Worm (Caenorhabditis elegans) whole organism, L1 larva: ENCODE measurements around the gene swm-1.
A peak's percentile ranks its signal among the peaks of the same experiment; 100 is the strongest.

Experiments
- C04F5.9 ChIP-seq: sonication (generic microtip); optimal IDR thresholded peaks from 2 replicates; lab custom pipeline; 2016; ENCODE audit warnings: missing genetic modification characterization, missing compliant biosample characterization
- C16A3.4 ChIP-seq: fragments of 150-350 bp; optimal IDR thresholded peaks from 2 replicates; lab custom pipeline; 2014; ENCODE audit warnings: missing biosample characterization, missing genetic modification characterization
- C34B4.2 ChIP-seq: sonication (generic microtip); optimal IDR thresholded peaks from 2 replicates; lab custom pipeline; 2017; ENCODE audit warnings: mild to moderate bottlenecking, missing genetic modification characterization, missing compliant biosample characterization
- F16B12.6 ChIP-seq: fragments of 150-350 bp; optimal IDR thresholded peaks from 2 replicates; lab custom pipeline; 2014; ENCODE audit warnings: missing biosample characterization, missing genetic modification characterization
- Y116A8C.19 ChIP-seq: sonication (generic microtip); optimal IDR thresholded peaks from 2 replicates; lab custom pipeline; 2016; ENCODE audit warnings: missing compliant biosample characterization, missing genetic modification characterization, borderline replicate concordance
- aly-2 ChIP-seq: fragments of 150-350 bp; optimal IDR thresholded peaks from 2 replicates; lab custom pipeline; 2014; ENCODE audit warnings: missing biosample characterization, missing genetic modification characterization
- ama-1 ChIP-seq: fragments of 150-350 bp; optimal IDR thresholded peaks from 2 replicates; lab custom pipeline; 2014
- blmp-1 ChIP-seq: fragments of 150-350 bp; optimal IDR thresholded peaks from 2 replicates; lab custom pipeline; 2014; ENCODE audit warnings: missing biosample characterization, missing genetic modification characterization
- ceh-63 ChIP-seq: fragments of 200-800 bp; sonication (Bioruptor generic); optimal IDR thresholded peaks from 2 replicates; lab custom pipeline; 2018; ENCODE audit warnings: mild to moderate bottlenecking, missing genetic modification characterization, missing compliant biosample characterization
- ceh-8 ChIP-seq: fragments of 200-800 bp; sonication (Bioruptor generic); optimal IDR thresholded peaks from 2 replicates; lab custom pipeline; 2018; ENCODE audit warnings: mild to moderate bottlenecking, missing genetic modification characterization, moderate library complexity, missing compliant biosample characterization
- ceh-82 ChIP-seq, 3 experiments: fragments of 150-350 bp in 1 of 3; sonication (generic microtip) in 2 of 3; optimal IDR thresholded peaks; 2 replicates each; lab custom pipeline; 2014 to 2017; ENCODE audit warnings: missing biosample characterization in 3 of 3, missing genetic modification characterization in 3 of 3
- ceh-88 ChIP-seq: fragments of 200-800 bp; sonication (Bioruptor generic); IDR thresholded peaks from 2 replicates; pipeline ENCODE4 v1.3.6; 2022; ENCODE audit warnings: missing genetic modification characterization, missing compliant biosample characterization
- ces-1 ChIP-seq: fragments of 150-350 bp; optimal IDR thresholded peaks from 2 replicates; lab custom pipeline; 2014; ENCODE audit warnings: missing biosample characterization, missing genetic modification reagents, missing genetic modification characterization
- dsc-1 ChIP-seq: sonication (generic microtip); optimal IDR thresholded peaks from 2 replicates; lab custom pipeline; 2016; ENCODE audit warnings: mild to moderate bottlenecking, missing genetic modification characterization, missing compliant biosample characterization
- efl-1 ChIP-seq, 4 experiments: fragments of 150-350 bp; optimal IDR thresholded peaks in 3 of 4; peaks in 1 of 4; 1 replicate in 1 of 4; 2 replicates in 3 of 4; lab custom pipeline; 2014; ENCODE audit warnings: missing biosample characterization in 2 of 4, missing genetic modification characterization in 2 of 4, missing genetic modification reagents in 2 of 4
- efl-3 ChIP-seq: fragments of 200-800 bp; sonication (Bioruptor generic); optimal IDR thresholded peaks from 2 replicates; lab custom pipeline; 2018; ENCODE audit warnings: mild to moderate bottlenecking, missing genetic modification characterization, missing compliant biosample characterization
- egl-27 ChIP-seq, 2 experiments: fragments of 150-350 bp in 1 of 2; sonication (generic microtip); optimal IDR thresholded peaks; 3 replicates each; lab custom pipeline; 2017 to 2018; ENCODE audit warnings: missing biosample characterization in 2 of 2, missing genetic modification characterization in 2 of 2, missing genetic modification reagents in 2 of 2
- elt-3 ChIP-seq, 6 experiments: fragments of 150-350 bp in 1 of 6; sonication (generic microtip); optimal IDR thresholded peaks; 2 replicates each; lab custom pipeline; 2017 to 2018; ENCODE audit warnings: missing biosample characterization in 6 of 6, missing genetic modification characterization in 6 of 6, inconsistent platforms in 1 of 6
- fkh-10 ChIP-seq: sonication (generic microtip); optimal IDR thresholded peaks from 2 replicates; lab custom pipeline; 2017; ENCODE audit warnings: missing biosample characterization, missing genetic modification reagents, missing genetic modification characterization
- fkh-8 ChIP-seq: sonication (generic microtip); optimal IDR thresholded peaks from 2 replicates; lab custom pipeline; 2016; ENCODE audit warnings: mild to moderate bottlenecking, missing genetic modification characterization, missing compliant biosample characterization
- grh-1 ChIP-seq: fragments of 200-800 bp; sonication (Bioruptor generic); IDR thresholded peaks from 2 replicates; pipeline ENCODE4 v1.3.6; 2022; ENCODE audit warnings: missing genetic modification reagents, missing genetic modification characterization, missing compliant biosample characterization
- hlh-17 ChIP-seq: fragments of 200-800 bp; sonication (Bioruptor generic); optimal IDR thresholded peaks from 2 replicates; lab custom pipeline; 2018; ENCODE audit warnings: missing genetic modification characterization, mild to moderate bottlenecking, missing compliant biosample characterization, moderate library complexity, borderline replicate concordance
- hlh-4 ChIP-seq: sonication (generic microtip); optimal IDR thresholded peaks from 2 replicates; lab custom pipeline; 2016; ENCODE audit warnings: mild to moderate bottlenecking, missing genetic modification characterization, missing compliant biosample characterization
- lin-14 ChIP-seq: fragments of 200-800 bp; sonication (Bioruptor generic); optimal IDR thresholded peaks from 2 replicates; lab custom pipeline; 2018; ENCODE audit warnings: mild to moderate bottlenecking, missing genetic modification characterization, moderate library complexity, missing compliant biosample characterization
- lin-15B ChIP-seq: fragments of 150-350 bp; sonication (generic microtip); optimal IDR thresholded peaks from 3 replicates; lab custom pipeline; 2014; ENCODE audit warnings: missing biosample characterization, missing genetic modification characterization
- lir-3 ChIP-seq: sonication (generic microtip); optimal IDR thresholded peaks from 2 replicates; lab custom pipeline; 2016; ENCODE audit warnings: mild to moderate bottlenecking, missing genetic modification characterization, moderate library complexity, missing compliant biosample characterization; ENCODE audit not compliant: poor library complexity
- lsy-2 ChIP-seq, 2 experiments: fragments of 150-350 bp; optimal IDR thresholded peaks; 2 replicates each; lab custom pipeline; 2014; ENCODE audit warnings: missing biosample characterization in 2 of 2, missing genetic modification characterization in 2 of 2
- mab-9 ChIP-seq: fragments of 200-800 bp; sonication (Bioruptor generic); IDR thresholded peaks from 2 replicates; pipeline ENCODE4 v1.3.6; 2022; ENCODE audit warnings: missing genetic modification reagents, missing genetic modification characterization, missing compliant biosample characterization
- mdl-1 ChIP-seq, 2 experiments: fragments of 150-350 bp; optimal IDR thresholded peaks; 2 replicates each; lab custom pipeline; 2014 to 2017; ENCODE audit warnings: missing biosample characterization in 2 of 2, missing genetic modification characterization in 2 of 2, inconsistent platforms in 1 of 2
- mef-2 ChIP-seq: fragments of 150-350 bp; optimal IDR thresholded peaks from 2 replicates; lab custom pipeline; 2014; ENCODE audit warnings: missing biosample characterization, missing genetic modification characterization
- mep-1 ChIP-seq: fragments of 150-350 bp; optimal IDR thresholded peaks from 2 replicates; lab custom pipeline; 2014; ENCODE audit warnings: missing biosample characterization, missing genetic modification characterization
- nhr-11 ChIP-seq: fragments of 150-350 bp; optimal IDR thresholded peaks from 2 replicates; lab custom pipeline; 2014; ENCODE audit warnings: missing biosample characterization, missing genetic modification characterization
- nhr-12 ChIP-seq: sonication (generic microtip); optimal IDR thresholded peaks from 2 replicates; lab custom pipeline; 2017; ENCODE audit warnings: missing biosample characterization, missing genetic modification characterization
- nhr-19 ChIP-seq: fragments of 200-800 bp; sonication (Bioruptor generic); conservative IDR thresholded peaks from 2 replicates; pipeline ENCODE4 v1.3.6; 2022; ENCODE audit warnings: missing genetic modification characterization, missing compliant biosample characterization
- nhr-20 ChIP-seq: sonication (generic microtip); optimal IDR thresholded peaks from 2 replicates; lab custom pipeline; 2016; ENCODE audit warnings: mild to moderate bottlenecking, missing genetic modification characterization, missing compliant biosample characterization
- nhr-237 ChIP-seq: fragments of 150-350 bp; optimal IDR thresholded peaks from 2 replicates; lab custom pipeline; 2014; ENCODE audit warnings: missing biosample characterization, missing genetic modification characterization
- nhr-28 ChIP-seq: fragments of 150-350 bp; optimal IDR thresholded peaks from 2 replicates; lab custom pipeline; 2014; ENCODE audit warnings: missing biosample characterization, missing genetic modification characterization
- nhr-76 ChIP-seq: sonication (generic microtip); optimal IDR thresholded peaks from 2 replicates; lab custom pipeline; 2017; ENCODE audit warnings: missing biosample characterization, missing genetic modification characterization
- nhr-77 ChIP-seq: fragments of 150-350 bp; optimal IDR thresholded peaks from 2 replicates; lab custom pipeline; 2014; ENCODE audit warnings: missing biosample characterization, missing genetic modification characterization
- nhr-84 ChIP-seq: sonication (generic microtip); optimal IDR thresholded peaks from 2 replicates; lab custom pipeline; 2017; ENCODE audit warnings: missing biosample characterization, missing genetic modification characterization
- nhr-85 ChIP-seq: sonication (generic microtip); peaks from one replicate; lab custom pipeline; 2016; ENCODE audit warnings: missing genetic modification characterization, inconsistent platforms, missing compliant biosample characterization
- nhr-90 ChIP-seq: sonication (generic microtip); optimal IDR thresholded peaks from 2 replicates; lab custom pipeline; 2016; ENCODE audit warnings: mild to moderate bottlenecking, missing genetic modification characterization, missing compliant biosample characterization; ENCODE audit not compliant: poor library complexity
- pqm-1 ChIP-seq: sonication (generic microtip); optimal IDR thresholded peaks from 3 replicates; lab custom pipeline; 2017; ENCODE audit warnings: missing biosample characterization, missing genetic modification characterization
- skn-1 ChIP-seq: fragments of 150-350 bp; optimal IDR thresholded peaks from 2 replicates; lab custom pipeline; 2014; ENCODE audit warnings: missing biosample characterization, missing genetic modification characterization
- swsn-7 ChIP-seq: sonication (generic microtip); optimal IDR thresholded peaks from 2 replicates; lab custom pipeline; 2016; ENCODE audit warnings: missing genetic modification characterization, missing compliant biosample characterization
- tbx-2 ChIP-seq: sonication (generic microtip); optimal IDR thresholded peaks from 2 replicates; lab custom pipeline; 2016; ENCODE audit warnings: missing genetic modification characterization, missing compliant biosample characterization
- unc-130 ChIP-seq: fragments of 150-350 bp; optimal IDR thresholded peaks from 2 replicates; lab custom pipeline; 2017; ENCODE audit warnings: missing biosample characterization, missing genetic modification characterization, inconsistent platforms
- unc-30 ChIP-seq: sonication (generic microtip); optimal IDR thresholded peaks from 2 replicates; lab custom pipeline; 2017; ENCODE audit warnings: missing biosample characterization, missing genetic modification characterization
- unc-62 ChIP-seq: fragments of 150-350 bp; optimal IDR thresholded peaks from 2 replicates; lab custom pipeline; 2014; ENCODE audit warnings: missing biosample characterization, missing genetic modification reagents, missing genetic modification characterization
- unc-86 ChIP-seq: sonication (generic microtip); optimal IDR thresholded peaks from 2 replicates; lab custom pipeline; 2016; ENCODE audit warnings: missing genetic modification characterization, missing compliant biosample characterization
- vab-15 ChIP-seq: sonication (generic microtip); optimal IDR thresholded peaks from 2 replicates; lab custom pipeline; 2017; ENCODE audit warnings: missing genotype, mild to moderate bottlenecking, missing genetic modification characterization, missing compliant biosample characterization
- zag-1 ChIP-seq: fragments of 150-350 bp; optimal IDR thresholded peaks from 2 replicates; lab custom pipeline; 2014; ENCODE audit warnings: missing biosample characterization, missing genetic modification characterization
- ztf-11 ChIP-seq, 2 experiments: sonication (generic microtip); optimal IDR thresholded peaks; 2 replicates each; lab custom pipeline; 2016 to 2017; ENCODE audit warnings: missing genetic modification characterization in 2 of 2, missing biosample characterization in 1 of 2, missing compliant biosample characterization in 1 of 2
- ztf-4 ChIP-seq: fragments of 150-350 bp; optimal IDR thresholded peaks from 2 replicates; lab custom pipeline; 2014; ENCODE audit warnings: missing biosample characterization, missing genetic modification characterization

swm-1 gene

DNA sequence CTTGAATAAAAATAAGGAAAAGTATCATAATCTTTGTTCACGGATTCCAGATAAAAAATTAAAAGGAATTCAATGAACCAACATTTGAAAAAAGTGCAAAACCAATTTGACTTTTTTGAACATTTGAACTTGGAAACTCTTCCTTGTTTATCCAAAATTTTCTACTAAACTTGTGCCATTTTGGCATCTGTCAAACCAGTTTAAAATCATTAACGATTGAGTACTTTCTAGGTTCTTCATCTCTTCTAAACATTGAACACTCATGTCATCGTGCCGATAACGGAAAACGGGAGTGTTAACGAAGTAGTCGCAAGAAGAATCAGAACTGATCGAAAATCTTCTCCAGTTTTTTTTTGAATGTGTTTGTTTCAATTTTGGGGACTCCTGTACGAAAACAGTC, 29.6 kb upstream of the swm-1 start:
- TF ChIP-seq efl-1 (optimal IDR thresholded peaks at IDR 0.05; lab: Kevin White, UChicago) (no peak), efl-1 (GFP tag; optimal IDR thresholded peaks at IDR 0.05 in 1 of 2; lab: Kevin White, UChicago) (no peak), C04F5.9 (tag; lab: Kevin White, UChicago) (no peak), fkh-8 (no peak), F16B12.6 (no peak), nhr-85 (tag; lab: Kevin White, UChicago) (peak; percentile 80), fkh-10 (no peak), unc-130 (tag; lab: Kevin White, UChicago) (no peak), skn-1 (tag; lab: Kevin White, UChicago) (no peak), nhr-12 (tag; lab: Kevin White, UChicago) (no peak), dsc-1 (tag; lab: Kevin White, UChicago) (no peak), Y116A8C.19 (no peak), nhr-237 (tag; lab: Kevin White, UChicago) (no peak), egl-27 (tag; optimal IDR thresholded peaks at IDR 0.05; lab: Kevin White, UChicago) (no peak), unc-62 (GFP tag; lab: Kevin White, UChicago) (no peak), pqm-1 (tag; lab: Kevin White, UChicago) (no peak), lin-15B (tag; lab: Kevin White, UChicago) (no peak), nhr-11 (tag; lab: Kevin White, UChicago) (no peak), ceh-88 (GFP tag; lab: Robert Waterston, UW) (no peak), nhr-20 (tag; lab: Kevin White, UChicago) (peak; percentile 39), grh-1 (GFP tag; lab: Robert Waterston, UW) (peak; percentile 53), zag-1 (tag; lab: Kevin White, UChicago) (no peak), efl-3 (no peak), nhr-19 (GFP tag; lab: Robert Waterston, UW) (0 out of 2 replicates have a peak, but pooled peaks have one; percentile 23), unc-86 (tag; lab: Kevin White, UChicago) (no peak), swsn-7 (tag; lab: Kevin White, UChicago) (no peak), C34B4.2 (tag; lab: Kevin White, UChicago) (no peak), tbx-2 (tag; lab: Kevin White, UChicago) (peak; percentile 27), blmp-1 (tag; lab: Kevin White, UChicago) (peak; percentile 47), ceh-82 (tag; optimal IDR thresholded peaks at IDR 0.05; lab: Kevin White, UChicago) (no peak), nhr-77 (tag; lab: Kevin White, UChicago) (no peak), mab-9 (no peak), lir-3 (tag; lab: Kevin White, UChicago) (no peak), nhr-90 (no peak), C16A3.4 (no peak), nhr-76 (tag; lab: Kevin White, UChicago) (no peak), hlh-17 (GFP tag; lab: Kevin White, UChicago) (no peak), lin-14 (GFP tag; lab: Kevin White, UChicago) (peak; percentile 40), ama-1 (no peak), vab-15 (no peak), hlh-4 (tag; lab: Kevin White, UChicago) (no peak), ceh-8 (GFP tag; lab: Kevin White, UChicago) (no peak), ces-1 (GFP tag; lab: Kevin White, UChicago) (no peak), elt-3 (tag; optimal IDR thresholded peaks at IDR 0.05; lab: Kevin White, UChicago) (peak in 2 of 6 experiments; percentile 9 to 12), ceh-63 (GFP tag; lab: Kevin White, UChicago) (no peak), ztf-4 (tag; lab: Kevin White, UChicago) (no peak), unc-30 (no peak), lsy-2 (tag; optimal IDR thresholded peaks at IDR 0.05; lab: Kevin White, UChicago) (no peak), ztf-11 (tag; optimal IDR thresholded peaks at IDR 0.05; lab: Kevin White, UChicago) (no peak), nhr-84 (tag; lab: Kevin White, UChicago) (no peak), mep-1 (tag; lab: Kevin White, UChicago) (no peak), mef-2 (tag; lab: Kevin White, UChicago) (no peak), aly-2 (tag; lab: Kevin White, UChicago) (no peak), mdl-1 (tag; optimal IDR thresholded peaks at IDR 0.05; lab: Kevin White, UChicago) (no peak), nhr-28 (no peak)
